Worm (Caenorhabditis elegans) whole organism, L1 larva: ENCODE data around the gene plep-1.

Experiments used
- C16A3.4 ChIP-seq: fragments of 150-350 bp; optimal IDR thresholded peaks from 2 replicates; lab custom pipeline; 2014; ENCODE audit warnings: missing biosample characterization, missing genetic modification characterization
- ceh-63 ChIP-seq: fragments of 200-800 bp; sonication (Bioruptor generic); optimal IDR thresholded peaks from 2 replicates; lab custom pipeline; 2018; ENCODE audit warnings: mild to moderate bottlenecking, missing genetic modification characterization, missing compliant biosample characterization
- ceh-8 ChIP-seq: fragments of 200-800 bp; sonication (Bioruptor generic); optimal IDR thresholded peaks from 2 replicates; lab custom pipeline; 2018; ENCODE audit warnings: mild to moderate bottlenecking, missing genetic modification characterization, moderate library complexity, missing compliant biosample characterization
- ceh-82 ChIP-seq, 3 experiments: fragments of 150-350 bp in 1 of 3; sonication (generic microtip) in 2 of 3; optimal IDR thresholded peaks; 2 replicates each; lab custom pipeline; 2014 to 2017; ENCODE audit warnings: missing biosample characterization in 3 of 3, missing genetic modification characterization in 3 of 3
- ceh-88 ChIP-seq: fragments of 200-800 bp; sonication (Bioruptor generic); IDR thresholded peaks from 2 replicates; pipeline ENCODE4 v1.3.6; 2022; ENCODE audit warnings: missing genetic modification characterization, missing compliant biosample characterization
- ceh-90 ChIP-seq: sonication (generic microtip); optimal IDR thresholded peaks from 2 replicates; lab custom pipeline; 2016; ENCODE audit warnings: missing genetic modification characterization, missing compliant biosample characterization
- ces-1 ChIP-seq: fragments of 150-350 bp; optimal IDR thresholded peaks from 2 replicates; lab custom pipeline; 2014; ENCODE audit warnings: missing biosample characterization, missing genetic modification reagents, missing genetic modification characterization
- dpl-1 ChIP-seq, 3 experiments: fragments of 150-350 bp in 2 of 3; sonication (generic microtip) in 1 of 3; optimal IDR thresholded peaks; 2 replicates each; lab custom pipeline; 2014 to 2017; ENCODE audit warnings: missing biosample characterization in 3 of 3, missing genetic modification characterization in 3 of 3, missing genetic modification reagents in 3 of 3
- dsc-1 ChIP-seq: sonication (generic microtip); optimal IDR thresholded peaks from 2 replicates; lab custom pipeline; 2016; ENCODE audit warnings: mild to moderate bottlenecking, missing genetic modification characterization, missing compliant biosample characterization
- efl-1 ChIP-seq, 4 experiments: fragments of 150-350 bp; optimal IDR thresholded peaks in 3 of 4; peaks in 1 of 4; 1 replicate in 1 of 4; 2 replicates in 3 of 4; lab custom pipeline; 2014; ENCODE audit warnings: missing biosample characterization in 2 of 4, missing genetic modification characterization in 2 of 4, missing genetic modification reagents in 2 of 4
- efl-3 ChIP-seq: fragments of 200-800 bp; sonication (Bioruptor generic); optimal IDR thresholded peaks from 2 replicates; lab custom pipeline; 2018; ENCODE audit warnings: mild to moderate bottlenecking, missing genetic modification characterization, missing compliant biosample characterization
- elt-3 ChIP-seq, 6 experiments: fragments of 150-350 bp in 1 of 6; sonication (generic microtip); optimal IDR thresholded peaks; 2 replicates each; lab custom pipeline; 2017 to 2018; ENCODE audit warnings: missing biosample characterization in 6 of 6, missing genetic modification characterization in 6 of 6, inconsistent platforms in 1 of 6
- fkh-4 ChIP-seq: sonication (generic microtip); optimal IDR thresholded peaks from 2 replicates; lab custom pipeline; 2016; ENCODE audit warnings: missing compliant biosample characterization, missing genetic modification characterization, borderline replicate concordance
- fkh-8 ChIP-seq: sonication (generic microtip); optimal IDR thresholded peaks from 2 replicates; lab custom pipeline; 2016; ENCODE audit warnings: mild to moderate bottlenecking, missing genetic modification characterization, missing compliant biosample characterization
- fos-1 ChIP-seq: fragments of 150-350 bp; optimal IDR thresholded peaks from 2 replicates; lab custom pipeline; 2014; ENCODE audit warnings: missing biosample characterization, missing genetic modification characterization
- hpl-2 ChIP-seq: fragments of 150-350 bp; optimal IDR thresholded peaks from 2 replicates; lab custom pipeline; 2014; ENCODE audit warnings: missing biosample characterization, missing genetic modification reagents, missing genetic modification characterization
- jun-1 ChIP-seq: fragments of 150-350 bp; optimal IDR thresholded peaks from 2 replicates; lab custom pipeline; 2014; ENCODE audit warnings: missing biosample characterization, missing genetic modification reagents, missing genetic modification characterization
- lin-13 ChIP-seq: fragments of 150-350 bp; optimal IDR thresholded peaks from 2 replicates; lab custom pipeline; 2014; ENCODE audit warnings: missing biosample characterization, missing genetic modification reagents, missing genetic modification characterization
- lin-14 ChIP-seq: fragments of 200-800 bp; sonication (Bioruptor generic); optimal IDR thresholded peaks from 2 replicates; lab custom pipeline; 2018; ENCODE audit warnings: mild to moderate bottlenecking, missing genetic modification characterization, moderate library complexity, missing compliant biosample characterization
- lin-39 ChIP-seq: fragments of 150-350 bp; optimal IDR thresholded peaks from 2 replicates; lab custom pipeline; 2014; ENCODE audit warnings: missing biosample characterization, missing genetic modification reagents, missing genetic modification characterization
- lsy-2 ChIP-seq, 2 experiments: fragments of 150-350 bp; optimal IDR thresholded peaks; 2 replicates each; lab custom pipeline; 2014; ENCODE audit warnings: missing biosample characterization in 2 of 2, missing genetic modification characterization in 2 of 2
- mab-9 ChIP-seq: fragments of 200-800 bp; sonication (Bioruptor generic); IDR thresholded peaks from 2 replicates; pipeline ENCODE4 v1.3.6; 2022; ENCODE audit warnings: missing genetic modification reagents, missing genetic modification characterization, missing compliant biosample characterization
- mef-2 ChIP-seq: fragments of 150-350 bp; optimal IDR thresholded peaks from 2 replicates; lab custom pipeline; 2014; ENCODE audit warnings: missing biosample characterization, missing genetic modification characterization
- mep-1 ChIP-seq: fragments of 150-350 bp; optimal IDR thresholded peaks from 2 replicates; lab custom pipeline; 2014; ENCODE audit warnings: missing biosample characterization, missing genetic modification characterization
- nhr-11 ChIP-seq: fragments of 150-350 bp; optimal IDR thresholded peaks from 2 replicates; lab custom pipeline; 2014; ENCODE audit warnings: missing biosample characterization, missing genetic modification characterization
- nhr-20 ChIP-seq: sonication (generic microtip); optimal IDR thresholded peaks from 2 replicates; lab custom pipeline; 2016; ENCODE audit warnings: mild to moderate bottlenecking, missing genetic modification characterization, missing compliant biosample characterization
- nhr-237 ChIP-seq: fragments of 150-350 bp; optimal IDR thresholded peaks from 2 replicates; lab custom pipeline; 2014; ENCODE audit warnings: missing biosample characterization, missing genetic modification characterization
- nhr-76 ChIP-seq: sonication (generic microtip); optimal IDR thresholded peaks from 2 replicates; lab custom pipeline; 2017; ENCODE audit warnings: missing biosample characterization, missing genetic modification characterization
- pag-3 ChIP-seq: sonication (generic microtip); optimal IDR thresholded peaks from 2 replicates; lab custom pipeline; 2017; ENCODE audit warnings: missing genetic modification characterization, mild to moderate bottlenecking, missing compliant biosample characterization, antibody characterized with exemption, borderline replicate concordance; ENCODE audit not compliant: insufficient read depth
- pax-3 ChIP-seq: fragments of 200-800 bp; sonication (Bioruptor generic); optimal IDR thresholded peaks from 2 replicates; lab custom pipeline; 2018; ENCODE audit warnings: mild to moderate bottlenecking, missing genetic modification characterization, moderate library complexity, missing compliant biosample characterization
- pqm-1 ChIP-seq: sonication (generic microtip); optimal IDR thresholded peaks from 3 replicates; lab custom pipeline; 2017; ENCODE audit warnings: missing biosample characterization, missing genetic modification characterization
- rnt-1 ChIP-seq: sonication (generic microtip); optimal IDR thresholded peaks from 2 replicates; lab custom pipeline; 2016; ENCODE audit warnings: mild to moderate bottlenecking, missing genetic modification characterization, moderate library complexity, missing compliant biosample characterization
- snpc-4 ChIP-seq: fragments of 150-350 bp; optimal IDR thresholded peaks from 2 replicates; lab custom pipeline; 2014; ENCODE audit warnings: missing biosample characterization, missing genetic modification characterization
- snu-23 ChIP-seq: sonication (generic microtip); optimal IDR thresholded peaks from 2 replicates; lab custom pipeline; 2016; ENCODE audit warnings: missing genetic modification characterization, missing compliant biosample characterization
- sptf-1 ChIP-seq: fragments of 150-350 bp; optimal IDR thresholded peaks from 2 replicates; lab custom pipeline; 2014; ENCODE audit warnings: missing biosample characterization, missing genetic modification characterization
- sup-37 ChIP-seq: fragments of 200-800 bp; sonication (Bioruptor generic); optimal IDR thresholded peaks from 2 replicates; lab custom pipeline; 2018; ENCODE audit warnings: mild to moderate bottlenecking, missing genetic modification characterization, missing compliant biosample characterization
- tlp-1 ChIP-seq: fragments of 150-350 bp; optimal IDR thresholded peaks from 2 replicates; lab custom pipeline; 2014; ENCODE audit warnings: missing biosample characterization, missing genetic modification characterization
- unc-130 ChIP-seq: fragments of 150-350 bp; optimal IDR thresholded peaks from 2 replicates; lab custom pipeline; 2017; ENCODE audit warnings: missing biosample characterization, missing genetic modification characterization, inconsistent platforms
- unc-30 ChIP-seq: sonication (generic microtip); optimal IDR thresholded peaks from 2 replicates; lab custom pipeline; 2017; ENCODE audit warnings: missing biosample characterization, missing genetic modification characterization
- unc-62 ChIP-seq: fragments of 150-350 bp; optimal IDR thresholded peaks from 2 replicates; lab custom pipeline; 2014; ENCODE audit warnings: missing biosample characterization, missing genetic modification reagents, missing genetic modification characterization
- unc-86 ChIP-seq: sonication (generic microtip); optimal IDR thresholded peaks from 2 replicates; lab custom pipeline; 2016; ENCODE audit warnings: missing genetic modification characterization, missing compliant biosample characterization
- unc-98 ChIP-seq: fragments of 200-800 bp; sonication (Bioruptor generic); IDR thresholded peaks from 2 replicates; pipeline ENCODE4 v1.3.6; 2022; ENCODE audit warnings: missing genetic modification characterization, missing compliant biosample characterization
- ztf-4 ChIP-seq: fragments of 150-350 bp; optimal IDR thresholded peaks from 2 replicates; lab custom pipeline; 2014; ENCODE audit warnings: missing biosample characterization, missing genetic modification characterization

Gene plep-1

ce11 chrII:4316011-4316410 is 4.0 kb upstream of the plep-1 start, which contains the start of gene srw-40:
srw-40 (minus strand) TSS chrII:4316111.
- TF ChIP-seq unc-86 (tag; lab: Kevin White, UChicago) (no peak), snu-23 (GFP tag; lab: Kevin White, UChicago) (no peak), ceh-88 (GFP tag; lab: Robert Waterston, UW) (no peak), nhr-76 (tag; lab: Kevin White, UChicago) (no peak), hpl-2 (GFP tag; lab: Kevin White, UChicago) (no peak), unc-98 (no peak), fos-1 (tag; lab: Kevin White, UChicago) (no peak), ceh-8 (GFP tag; lab: Kevin White, UChicago) (no peak), lin-14 (GFP tag; lab: Kevin White, UChicago) (no peak), nhr-20 (tag; lab: Kevin White, UChicago) (no peak), dsc-1 (tag; lab: Kevin White, UChicago) (no peak)

ce11 chrII:4306921-4307630 is 4.9 kb downstream of the plep-1 start, which contains the start of gene Y52E8A.3:
Y52E8A.3 (minus strand) TSS chrII:4306971.
- TF ChIP-seq lin-13 (no peak), sup-37 (GFP tag; lab: Kevin White, UChicago) (no peak), rnt-1 (tag; lab: Kevin White, UChicago) (no peak), nhr-237 (tag; lab: Kevin White, UChicago) (no peak), nhr-20 (tag; lab: Kevin White, UChicago) (no peak), fos-1 (tag; lab: Kevin White, UChicago) (no peak), ceh-90 (tag; lab: Kevin White, UChicago) (no peak), sptf-1 (no peak), ztf-4 (tag; lab: Kevin White, UChicago) (no peak), C16A3.4 (no peak), unc-62 (no peak), mef-2 (no peak), lsy-2 (tag; optimal IDR thresholded peaks at IDR 0.05; lab: Kevin White, UChicago) (no peak), ceh-8 (GFP tag; lab: Kevin White, UChicago) (no peak), pax-3 (tag; lab: Kevin White, UChicago) (no peak), unc-86 (tag; lab: Kevin White, UChicago) (no peak)
- TF ChIP-seq, all 84 proteins: peak for 0

- TF ChIP-seq pqm-1 (no peak), fkh-4 (tag; lab: Kevin White, UChicago) (no peak), ceh-82 (tag; optimal IDR thresholded peaks at IDR 0.05; lab: Kevin White, UChicago) (no peak), fkh-8 (tag; lab: Kevin White, UChicago) (no peak), snpc-4 (tag; lab: Kevin White, UChicago) (no peak), nhr-11 (no peak), unc-130 (tag; lab: Kevin White, UChicago) (no peak), ceh-63 (no peak), mab-9 (no peak), pag-3 (tag; lab: Kevin White, UChicago) (no peak), ces-1 (GFP tag; lab: Kevin White, UChicago) (no peak), C16A3.4 (no peak), efl-1 (optimal IDR thresholded peaks at IDR 0.05; lab: Kevin White, UChicago) (no peak), efl-1 (GFP tag; optimal IDR thresholded peaks at IDR 0.05 in 1 of 2; lab: Kevin White, UChicago) (no peak), dsc-1 (tag; lab: Kevin White, UChicago) (no peak)
Observed at ce11 chrII:4301307-4301706, 10.7 kb downstream of the plep-1 start, which contains the start of gene gtf-2F1. gtf-2F1 (plus strand) TSS chrII:4301607.

DNA sequence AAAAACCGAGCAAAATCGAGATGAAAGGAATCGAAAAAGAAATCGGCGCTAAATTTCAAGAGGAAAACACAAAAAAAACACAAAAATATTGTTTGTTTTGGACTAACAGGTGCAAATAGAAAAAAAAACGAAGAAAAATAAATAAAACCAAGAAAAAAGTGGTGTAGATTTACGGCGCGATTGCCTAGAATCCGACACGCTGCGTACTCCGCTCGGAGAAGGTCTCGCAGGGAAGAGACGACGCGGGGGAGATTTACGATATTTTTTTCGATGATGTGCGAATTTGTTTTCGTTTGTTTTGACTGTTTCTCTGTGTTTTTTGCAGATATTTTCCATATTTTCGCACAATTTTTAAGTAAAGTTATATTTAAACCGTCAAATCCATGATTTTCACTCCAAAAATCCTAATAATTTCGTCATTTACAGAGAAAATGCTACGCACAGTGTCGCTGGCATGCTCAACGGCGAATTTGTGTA is 12.8 kb downstream of the plep-1 start, which contains the start of gene sco-1:
Gene sco-1, plus strand, starts transcription at position 427 of the 477 bp plus-strand sequence.
- TF ChIP-seq jun-1 (tag; lab: Kevin White, UChicago) (peak; percentile 93), dpl-1 (GFP tag; optimal IDR thresholded peaks at IDR 0.05; lab: Kevin White, UChicago) (peak; percentile 85 to 89 (median 87)), sptf-1 (no peak), ceh-63 (peak; percentile 85), lsy-2 (tag; optimal IDR thresholded peaks at IDR 0.05; lab: Kevin White, UChicago) (peak; percentile 96 to 97), tlp-1 (tag; lab: Kevin White, UChicago) (no peak), ceh-8 (GFP tag; lab: Kevin White, UChicago) (peak; percentile 96), fos-1 (tag; lab: Kevin White, UChicago) (peak; percentile 93), efl-1 (optimal IDR thresholded peaks at IDR 0.05; lab: Kevin White, UChicago) (peak; percentile 93 to 95), efl-1 (GFP tag; optimal IDR thresholded peaks at IDR 0.05 in 1 of 2; lab: Kevin White, UChicago) (peak; percentile 84 to 99), lin-39 (peak; percentile 92), unc-30 (no peak), mep-1 (tag; lab: Kevin White, UChicago) (peak; percentile 93), ztf-4 (tag; lab: Kevin White, UChicago) (peak; percentile 87), hpl-2 (GFP tag; lab: Kevin White, UChicago) (peak; percentile 70), elt-3 (tag; optimal IDR thresholded peaks at IDR 0.05; lab: Kevin White, UChicago) (peak in 3 of 6 experiments; percentile 82 to 97 (median 94)), fkh-4 (tag; lab: Kevin White, UChicago) (peak; percentile 99), efl-3 (peak; percentile 90), lin-13 (peak; percentile 97)
